Worm (Caenorhabditis elegans) whole organism, young adult: Measurements from ENCODE around the gene R02F2.1.
A peak's percentile ranks its signal among the peaks of the same experiment; 100 is the strongest.

Experiments
- B0019.2 ChIP-seq: fragments of 200-800 bp; sonication (Bioruptor generic); conservative IDR thresholded peaks from 2 replicates; pipeline ENCODE4 v1.3.6; 2022; ENCODE audit warnings: missing genetic modification reagents, missing genetic modification characterization, missing compliant biosample characterization
- B0261.1 ChIP-seq: sonication (generic microtip); optimal IDR thresholded peaks from 2 replicates; lab custom pipeline; 2016; ENCODE audit warnings: mild to moderate bottlenecking, missing genetic modification characterization, moderate library complexity, missing compliant biosample characterization
- B0336.3 ChIP-seq: fragments of 200-800 bp; sonication (Bioruptor generic); IDR thresholded peaks from 2 replicates; pipeline ENCODE4 v1.3.6; 2022; ENCODE audit warnings: missing genetic modification characterization, missing compliant biosample characterization
- C06A6.2 ChIP-seq: fragments of 200-800 bp; sonication (Bioruptor generic); conservative IDR thresholded peaks from 2 replicates; pipeline ENCODE4 v1.3.6; 2022; ENCODE audit warnings: missing genetic modification characterization, missing compliant biosample characterization
- F10E7.11 ChIP-seq: sonication (generic microtip); optimal IDR thresholded peaks from 2 replicates; lab custom pipeline; 2017; ENCODE audit warnings: mild to moderate bottlenecking, missing genetic modification characterization, moderate library complexity, missing compliant biosample characterization
- F22D6.2 ChIP-seq: sonication (generic microtip); optimal IDR thresholded peaks from 2 replicates; lab custom pipeline; 2016; ENCODE audit warnings: mild to moderate bottlenecking, missing genetic modification characterization, missing compliant biosample characterization
- F23B12.7 ChIP-seq: sonication (generic microtip); optimal IDR thresholded peaks from 2 replicates; lab custom pipeline; 2017; ENCODE audit warnings: missing genetic modification characterization, mild to moderate bottlenecking, missing compliant biosample characterization, antibody characterized with exemption, moderate library complexity; ENCODE audit not compliant: insufficient read depth
- F37B4.10 ChIP-seq: fragments of 200-800 bp; sonication (Bioruptor generic); IDR thresholded peaks from 2 replicates; pipeline ENCODE4 v1.3.6; 2022; ENCODE audit warnings: missing genetic modification characterization, missing compliant biosample characterization
- F39B2.1 ChIP-seq: fragments of 200-800 bp; sonication (Bioruptor generic); IDR thresholded peaks from 2 replicates; pipeline ENCODE4 v1.3.6; 2022; ENCODE audit warnings: missing genetic modification reagents, missing genetic modification characterization, missing compliant biosample characterization
- F55B11.4 ChIP-seq: sonication (generic microtip); optimal IDR thresholded peaks from 2 replicates; lab custom pipeline; 2016; ENCODE audit warnings: missing compliant biosample characterization, missing genetic modification characterization, borderline replicate concordance; ENCODE audit not compliant: insufficient read depth
- T26A5.8 ChIP-seq: sonication (generic microtip); optimal IDR thresholded peaks from 2 replicates; lab custom pipeline; 2016; ENCODE audit warnings: missing genetic modification characterization, missing compliant biosample characterization
- ZK185.1 ChIP-seq: sonication (generic microtip); optimal IDR thresholded peaks from 2 replicates; lab custom pipeline; 2016; ENCODE audit warnings: mild to moderate bottlenecking, missing genetic modification characterization, missing compliant biosample characterization; ENCODE audit not compliant: poor library complexity, severe bottlenecking
- aptf-3 ChIP-seq: fragments of 200-800 bp; sonication (Bioruptor generic); IDR thresholded peaks from 2 replicates; pipeline ENCODE4 v1.3.6; 2022; ENCODE audit warnings: missing genetic modification characterization, missing compliant biosample characterization
- attf-3 ChIP-seq: fragments of 200-800 bp; sonication (Bioruptor generic); conservative IDR thresholded peaks from 2 replicates; pipeline ENCODE4 v1.3.6; 2022; ENCODE audit warnings: missing genetic modification reagents, missing genetic modification characterization, missing compliant biosample characterization
- attf-5 ChIP-seq: fragments of 200-800 bp; sonication (Bioruptor generic); optimal IDR thresholded peaks from 2 replicates; lab custom pipeline; 2018; ENCODE audit warnings: mild to moderate bottlenecking, missing genetic modification characterization, missing compliant biosample characterization
- cebp-1 ChIP-seq, 2 experiments: fragments of 200-800 bp in 1 of 2; sonication (Bioruptor generic) in 1 of 2; sonication (generic microtip) in 1 of 2; IDR thresholded peaks in 1 of 2; optimal IDR thresholded peaks in 1 of 2; 2 replicates each; pipeline versions ENCODE4 v1.3.6 to Lab custom; 2017 to 2022; ENCODE audit warnings: missing compliant biosample characterization in 2 of 2, missing genetic modification characterization in 2 of 2, mild to moderate bottlenecking in 1 of 2, missing genetic modification reagents in 1 of 2, moderate library complexity in 1 of 2
- cebp-2 ChIP-seq: fragments of 200-800 bp; sonication (Bioruptor generic); IDR thresholded peaks from 2 replicates; pipeline ENCODE4 v1.3.6; 2022; ENCODE audit warnings: missing genetic modification characterization, missing compliant biosample characterization
- ceh-100 ChIP-seq: fragments of 200-800 bp; sonication (Bioruptor generic); IDR thresholded peaks from 2 replicates; pipeline ENCODE4 v1.3.6; 2022; ENCODE audit warnings: missing genetic modification reagents, missing genetic modification characterization, missing compliant biosample characterization
- ceh-91 ChIP-seq: fragments of 200-800 bp; sonication (Bioruptor generic); IDR thresholded peaks from 2 replicates; pipeline ENCODE4 v1.3.6; 2022; ENCODE audit warnings: missing genetic modification reagents, missing genetic modification characterization, missing compliant biosample characterization
- egl-44 ChIP-seq: fragments of 200-800 bp; sonication (Bioruptor generic); IDR thresholded peaks from 2 replicates; pipeline ENCODE4 v1.3.6; 2022; ENCODE audit warnings: missing genetic modification reagents, missing genetic modification characterization, missing compliant biosample characterization
- fkh-3 ChIP-seq: sonication (generic microtip); optimal IDR thresholded peaks from 2 replicates; lab custom pipeline; 2016; ENCODE audit warnings: mild to moderate bottlenecking, missing genetic modification characterization, missing compliant biosample characterization
- hlh-12 ChIP-seq: sonication (generic microtip); optimal IDR thresholded peaks from 2 replicates; lab custom pipeline; 2016; ENCODE audit warnings: missing genetic modification characterization, missing compliant biosample characterization
- hlh-26 ChIP-seq: fragments of 200-800 bp; sonication (Bioruptor generic); conservative IDR thresholded peaks from 2 replicates; pipeline ENCODE4 v1.3.6; 2022; ENCODE audit warnings: missing genetic modification reagents, missing genetic modification characterization, missing compliant biosample characterization
- hmg-1.2 ChIP-seq: fragments of 200-800 bp; sonication (Bioruptor generic); IDR thresholded peaks from 2 replicates; pipeline ENCODE4 v1.3.6; 2022; ENCODE audit warnings: missing genetic modification reagents, missing genetic modification characterization, missing compliant biosample characterization
- hmg-20 ChIP-seq: fragments of 200-800 bp; sonication (Bioruptor generic); IDR thresholded peaks from 2 replicates; pipeline ENCODE4 v1.3.6; 2022; ENCODE audit warnings: missing genetic modification reagents, missing genetic modification characterization, missing compliant biosample characterization
- let-526 ChIP-seq: fragments of 200-800 bp; sonication (Bioruptor generic); IDR thresholded peaks from 2 replicates; pipeline ENCODE4 v1.3.6; 2022; ENCODE audit warnings: missing genetic modification reagents, missing genetic modification characterization, missing compliant biosample characterization
- let-607 ChIP-seq, 2 experiments: fragments of 200-800 bp in 1 of 2; sonication (Bioruptor generic) in 1 of 2; sonication (generic microtip) in 1 of 2; optimal IDR thresholded peaks; 2 replicates each; lab custom pipeline; 2016 to 2018; ENCODE audit warnings: mild to moderate bottlenecking in 2 of 2, missing compliant biosample characterization in 2 of 2, missing genetic modification characterization in 2 of 2, moderate library complexity in 2 of 2, missing genotype in 1 of 2
- lin-35 ChIP-seq, 3 experiments: fragments of 150-350 bp in 2 of 3; sonication (generic microtip) in 1 of 3; optimal IDR thresholded peaks; 2 replicates each; lab custom pipeline; 2014 to 2018; ENCODE audit warnings: missing biosample characterization in 3 of 3, missing genetic modification characterization in 3 of 3, missing genetic modification reagents in 3 of 3
- lsy-27 ChIP-seq: sonication (generic microtip); optimal IDR thresholded peaks from 2 replicates; lab custom pipeline; 2017; ENCODE audit warnings: missing genetic modification characterization, mild to moderate bottlenecking, missing compliant biosample characterization, antibody characterized with exemption, missing genotype, borderline replicate concordance; ENCODE audit not compliant: insufficient read depth
- madf-6 ChIP-seq: fragments of 200-800 bp; sonication (Bioruptor generic); IDR thresholded peaks from 2 replicates; pipeline ENCODE4 v1.3.6; 2022; ENCODE audit warnings: missing genetic modification reagents, missing genetic modification characterization, missing compliant biosample characterization
- madf-8 ChIP-seq: fragments of 200-800 bp; sonication (Bioruptor generic); conservative IDR thresholded peaks from 2 replicates; pipeline ENCODE4 v1.3.6; 2022; ENCODE audit warnings: missing genetic modification reagents, missing genetic modification characterization, missing compliant biosample characterization
- mel-28 ChIP-seq: sonication (generic microtip); optimal IDR thresholded peaks from 2 replicates; lab custom pipeline; 2016; ENCODE audit warnings: borderline replicate concordance, mild to moderate bottlenecking, missing genetic modification characterization, missing compliant biosample characterization
- mxl-1 ChIP-seq: sonication (generic microtip); optimal IDR thresholded peaks from 2 replicates; lab custom pipeline; 2016; ENCODE audit warnings: missing genetic modification characterization, missing compliant biosample characterization
- nfya-1 ChIP-seq: sonication (generic microtip); optimal IDR thresholded peaks from 2 replicates; lab custom pipeline; 2017; ENCODE audit warnings: antibody characterized with exemption, missing compliant biosample characterization, missing genetic modification characterization, borderline replicate concordance; ENCODE audit not compliant: insufficient read depth
- nhr-27 ChIP-seq: fragments of 200-800 bp; sonication (Bioruptor generic); optimal IDR thresholded peaks from 2 replicates; lab custom pipeline; 2018; ENCODE audit warnings: mild to moderate bottlenecking, missing genetic modification characterization, moderate library complexity, missing compliant biosample characterization
- rcor-1 ChIP-seq: fragments of 200-800 bp; sonication (Bioruptor generic); IDR thresholded peaks from 2 replicates; pipeline ENCODE4 v1.3.6; 2022; ENCODE audit warnings: missing genetic modification reagents, missing genetic modification characterization, missing compliant biosample characterization
- rec-8 ChIP-seq, 2 experiments: sonication (generic microtip); optimal IDR thresholded peaks; 2 replicates each; lab custom pipeline; 2016; ENCODE audit warnings: mild to moderate bottlenecking in 2 of 2, missing genetic modification characterization in 2 of 2, missing genetic modification reagents in 2 of 2, missing genotype in 2 of 2, missing biosample characterization in 1 of 2, missing compliant biosample characterization in 1 of 2, moderate library complexity in 1 of 2
- rpc-1 ChIP-seq, 2 experiments: fragments of 150-350 bp in 1 of 2; sonication (generic microtip) in 1 of 2; optimal IDR thresholded peaks; 2 replicates each; lab custom pipeline; 2014 to 2018; ENCODE audit warnings: missing biosample characterization in 1 of 2, missing genetic modification characterization in 1 of 2, missing genetic modification reagents in 1 of 2, missing genotype in 1 of 2
- snpc-1.1 ChIP-seq: sonication (generic microtip); optimal IDR thresholded peaks from 2 replicates; lab custom pipeline; 2017; ENCODE audit warnings: missing genetic modification characterization, mild to moderate bottlenecking, missing compliant biosample characterization, antibody characterized with exemption, moderate library complexity, missing genotype, missing genetic modification reagents; ENCODE audit not compliant: insufficient read depth
- somi-1 ChIP-seq: fragments of 200-800 bp; sonication (Bioruptor generic); optimal IDR thresholded peaks from 2 replicates; lab custom pipeline; 2018; ENCODE audit warnings: mild to moderate bottlenecking, missing genetic modification characterization, missing compliant biosample characterization
- tbp1 ChIP-seq: fragments of 200-800 bp; sonication (Bioruptor generic); optimal IDR thresholded peaks from 2 replicates; lab custom pipeline; 2018; ENCODE audit warnings: mild to moderate bottlenecking, missing genetic modification characterization, missing compliant biosample characterization
- tlf-1 ChIP-seq: fragments of 200-800 bp; sonication (Bioruptor generic); optimal IDR thresholded peaks from 2 replicates; lab custom pipeline; 2018; ENCODE audit warnings: mild to moderate bottlenecking, missing genetic modification characterization, missing compliant biosample characterization
- xnd-1 ChIP-seq: sonication (generic microtip); optimal IDR thresholded peaks from 2 replicates; lab custom pipeline; 2016; ENCODE audit warnings: missing genotype, missing genetic modification reagents, missing genetic modification characterization, missing compliant biosample characterization
- zim-3 ChIP-seq: sonication (generic microtip); optimal IDR thresholded peaks from 2 replicates; lab custom pipeline; 2017; ENCODE audit warnings: mild to moderate bottlenecking, missing genetic modification characterization, moderate library complexity, missing compliant biosample characterization
- ztf-3 ChIP-seq: fragments of 200-800 bp; sonication (Bioruptor generic); optimal IDR thresholded peaks from 2 replicates; lab custom pipeline; 2018; ENCODE audit warnings: mild to moderate bottlenecking, missing genetic modification characterization, missing compliant biosample characterization

R02F2.1 gene

DNA sequence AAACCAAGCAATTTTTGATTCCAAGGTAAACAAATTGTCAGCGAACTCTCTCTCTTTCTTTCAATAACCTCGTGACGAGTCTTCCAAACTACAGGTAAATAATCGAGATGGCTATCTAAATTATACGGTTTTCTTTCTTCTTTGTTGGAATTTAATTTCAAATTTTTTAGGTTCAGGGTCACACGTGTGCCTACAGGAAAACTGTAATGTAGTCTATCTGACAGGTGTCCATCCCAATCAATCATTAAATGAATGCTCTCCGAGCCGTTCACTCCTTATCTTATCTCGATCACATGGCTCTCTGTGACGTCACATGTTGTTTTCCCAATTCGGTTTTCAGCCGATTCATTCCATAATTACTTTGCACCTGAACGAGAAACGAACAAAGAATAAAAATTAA lies 51.4 kb downstream of the R02F2.1 start (continued):
- no peak for TF ChIP-seq ztf-3 (GFP tag; lab: Kevin White, UChicago)
- TF ChIP-seq snpc-1.1 = no peak
- 0 out of 2 replicates have a peak, but pooled peaks have one; percentile 17 for TF ChIP-seq cebp-1 (GFP tag; IDR thresholded peaks at IDR 0.05; lab: Robert Waterston, UW)
- TF ChIP-seq cebp-1 (tag; optimal IDR thresholded peaks at IDR 0.05; lab: Kevin White, UChicago) = peak; percentile 64
- no peak for TF ChIP-seq zim-3 (tag; lab: Kevin White, UChicago)
- TF ChIP-seq attf-3 (GFP tag; lab: Robert Waterston, UW) = no peak
- no peak for TF ChIP-seq aptf-3
- TF ChIP-seq T26A5.8 (tag; lab: Kevin White, UChicago) = no peak
- no peak for TF ChIP-seq hmg-20 (GFP tag; lab: Robert Waterston, UW)
- no peak for TF ChIP-seq egl-44
- no peak for TF ChIP-seq F39B2.1 (GFP tag; lab: Robert Waterston, UW)
- peak; percentile 11; the same call in 1 of the 2 replicates for TF ChIP-seq madf-6
- peak; percentile 45 for TF ChIP-seq attf-5
- TF ChIP-seq let-526 (GFP tag; lab: Robert Waterston, UW) = 0 out of 2 replicates have a peak, but pooled peaks have one; percentile 48
- peak; percentile 13 to 83 for TF ChIP-seq let-607 (tag; optimal IDR thresholded peaks at IDR 0.05; lab: Kevin White, UChicago)
- no peak for TF ChIP-seq hmg-1.2 (GFP tag; lab: Robert Waterston, UW)
- TF ChIP-seq F37B4.10 (GFP tag; lab: Robert Waterston, UW) = no peak
- no peak for TF ChIP-seq mel-28
- TF ChIP-seq F55B11.4 (tag; lab: Kevin White, UChicago) = no peak
- no peak for TF ChIP-seq fkh-3 (tag; lab: Kevin White, UChicago)
- TF ChIP-seq B0336.3 (GFP tag; lab: Robert Waterston, UW) = peak; percentile 54
- no peak for TF ChIP-seq C06A6.2 (GFP tag; lab: Robert Waterston, UW)
- no peak for TF ChIP-seq cebp-2 (GFP tag; lab: Robert Waterston, UW)
- no peak for TF ChIP-seq rpc-1 (optimal IDR thresholded peaks at IDR 0.05; lab: Kevin White, UChicago)
- TF ChIP-seq rpc-1 (tag; optimal IDR thresholded peaks at IDR 0.05; lab: Kevin White, UChicago) = no peak
- no peak for TF ChIP-seq lin-35 (GFP tag; optimal IDR thresholded peaks at IDR 0.05; lab: Kevin White, UChicago)
- no peak for TF ChIP-seq hlh-26 (GFP tag; lab: Robert Waterston, UW)
- peak; percentile 13 for TF ChIP-seq tbp1 (GFP tag; lab: Kevin White, UChicago)
- no peak for TF ChIP-seq nhr-27 (tag; lab: Kevin White, UChicago)
- TF ChIP-seq rec-8 (tag; optimal IDR thresholded peaks at IDR 0.05; lab: Kevin White, UChicago) = no peak
- no peak for TF ChIP-seq madf-8 (GFP tag; lab: Robert Waterston, UW)
- no peak for TF ChIP-seq xnd-1 (tag; lab: Kevin White, UChicago)
- TF ChIP-seq F23B12.7 (tag; lab: Kevin White, UChicago) = peak; percentile 20
- TF ChIP-seq ceh-91 (GFP tag; lab: Robert Waterston, UW) = no peak
- no peak for TF ChIP-seq lsy-27 (tag; lab: Kevin White, UChicago)
- TF ChIP-seq tlf-1 (GFP tag; lab: Kevin White, UChicago) = peak; percentile 48
- no peak for TF ChIP-seq ZK185.1 (tag; lab: Kevin White, UChicago)
- TF ChIP-seq mxl-1 (tag; lab: Kevin White, UChicago) = no peak
- TF ChIP-seq ceh-100 (GFP tag; lab: Robert Waterston, UW) = no peak
- TF ChIP-seq nfya-1 (tag; lab: Kevin White, UChicago) = no peak
- no peak for TF ChIP-seq B0019.2 (GFP tag; lab: Robert Waterston, UW)
- no peak for TF ChIP-seq F22D6.2 (tag; lab: Kevin White, UChicago)
- no peak for TF ChIP-seq hlh-12 (tag; lab: Kevin White, UChicago)
- TF ChIP-seq rcor-1 (GFP tag; lab: Robert Waterston, UW) = no peak
- no peak for TF ChIP-seq B0261.1 (tag; lab: Kevin White, UChicago)
- no peak for TF ChIP-seq somi-1 (GFP tag; lab: Kevin White, UChicago)
- no peak for TF ChIP-seq F10E7.11 (tag; lab: Kevin White, UChicago)
